Fruit fly (Drosophila melanogaster) whole organism, embryonic: ENCODE results near the gene Tmtc2.

ENCODE experiments used
- ATbp ChIP-seq: fragments of 200-800 bp; sonication (Bioruptor generic); optimal IDR thresholded peaks from 2 replicates; lab custom pipeline; 2017; ENCODE audit warnings: missing biosample characterization, mild to moderate bottlenecking, missing genetic modification characterization, missing genetic modification reagents
- CG10979 ChIP-seq: fragments of 200-800 bp; sonication (Bioruptor generic); optimal IDR thresholded peaks from 2 replicates; lab custom pipeline; 2018; ENCODE audit warnings: missing biosample characterization, mild to moderate bottlenecking, missing genetic modification characterization, moderate library complexity
- CG13624 ChIP-seq: fragments of 200-800 bp; sonication (Bioruptor generic); optimal IDR thresholded peaks from 2 replicates; lab custom pipeline; 2016; ENCODE audit warnings: missing biosample characterization, missing genetic modification characterization
- CG14860 ChIP-seq: fragments of 200-800 bp; sonication (Bioruptor generic); IDR thresholded peaks from 3 replicates; pipeline ENCODE4 v1.3.6; 2022; ENCODE audit warnings: missing biosample characterization, missing genetic modification characterization; ENCODE audit not compliant: partially characterized antibody
- CG14965 ChIP-seq: fragments of 200-800 bp; sonication (Bioruptor generic); optimal IDR thresholded peaks from 2 replicates; lab custom pipeline; 2016; ENCODE audit warnings: missing biosample characterization, missing genetic modification characterization, borderline replicate concordance
- CG15269 ChIP-seq: fragments of 200-800 bp; sonication (Bioruptor generic); optimal IDR thresholded peaks from 2 replicates; lab custom pipeline; 2018; ENCODE audit warnings: missing biosample characterization, mild to moderate bottlenecking, missing genetic modification characterization, moderate library complexity
- CG15601 ChIP-seq: fragments of 200-800 bp; sonication (Bioruptor generic); optimal IDR thresholded peaks from 3 replicates; lab custom pipeline; 2019; ENCODE audit warnings: missing biosample characterization, mild to moderate bottlenecking, missing genetic modification characterization, moderate library complexity
- CG15696 ChIP-seq: fragments of 200-800 bp; sonication (Bioruptor generic); optimal IDR thresholded peaks from 2 replicates; lab custom pipeline; 2019; ENCODE audit warnings: missing biosample characterization, mild to moderate bottlenecking, missing genetic modification characterization, moderate library complexity
- CG1647 ChIP-seq: fragments of 200-800 bp; sonication (Bioruptor generic); optimal IDR thresholded peaks from 3 replicates; lab custom pipeline; 2016; ENCODE audit warnings: missing biosample characterization, missing genetic modification characterization
- CG16813 ChIP-seq: fragments of 200-800 bp; sonication (Bioruptor generic); IDR thresholded peaks from 3 replicates; pipeline ENCODE4 v1.3.6; 2022; ENCODE audit warnings: missing biosample characterization, missing genetic modification characterization; ENCODE audit not compliant: partially characterized antibody
- CG17385 ChIP-seq: fragments of 200-800 bp; sonication (Bioruptor generic); optimal IDR thresholded peaks from 3 replicates; lab custom pipeline; 2018; ENCODE audit warnings: missing biosample characterization, mild to moderate bottlenecking, missing genetic modification characterization
- CG2199 ChIP-seq: fragments of 200-800 bp; sonication (Bioruptor generic); IDR thresholded peaks from 3 replicates; pipeline ENCODE4 v1.3.6; 2022; ENCODE audit warnings: missing biosample characterization, missing genetic modification characterization
- CG2889 ChIP-seq: fragments of 200-800 bp; sonication (Bioruptor generic); IDR thresholded peaks from 3 replicates; pipeline ENCODE4 v1.3.6; 2022; ENCODE audit warnings: missing biosample characterization, missing genetic modification characterization
- CG31365 ChIP-seq: fragments of 200-800 bp; sonication (Bioruptor generic); optimal IDR thresholded peaks from 2 replicates; lab custom pipeline; 2018; ENCODE audit warnings: missing biosample characterization, mild to moderate bottlenecking, missing genetic modification characterization
- CG3281 ChIP-seq: fragments of 200-800 bp; sonication (Bioruptor generic); optimal IDR thresholded peaks from 3 replicates; lab custom pipeline; 2017; ENCODE audit warnings: missing biosample characterization, mild to moderate bottlenecking, missing genetic modification characterization
- CG34224 ChIP-seq: fragments of 200-800 bp; sonication (Bioruptor generic); IDR thresholded peaks from 3 replicates; pipeline ENCODE4 v1.3.6; 2022; ENCODE audit warnings: missing biosample characterization, missing genetic modification characterization; ENCODE audit not compliant: partially characterized antibody
- CG4617 ChIP-seq: fragments of 200-800 bp; sonication (Bioruptor generic); optimal IDR thresholded peaks from 3 replicates; lab custom pipeline; 2016; ENCODE audit warnings: missing biosample characterization, missing genetic modification characterization, borderline replicate concordance
- CG6791 ChIP-seq: fragments of 200-800 bp; sonication (Bioruptor generic); IDR thresholded peaks from 3 replicates; pipeline ENCODE4 v1.3.6; 2022; ENCODE audit warnings: missing biosample characterization, missing genetic modification characterization; ENCODE audit not compliant: partially characterized antibody
- CG7839 ChIP-seq: fragments of 200-800 bp; sonication (Bioruptor generic); optimal IDR thresholded peaks from 3 replicates; lab custom pipeline; 2018; ENCODE audit warnings: missing biosample characterization, mild to moderate bottlenecking, missing genetic modification characterization, moderate library complexity
- CG7963 ChIP-seq: fragments of 200-800 bp; sonication (Bioruptor generic); IDR thresholded peaks from 3 replicates; pipeline ENCODE4 v1.3.6; 2022; ENCODE audit warnings: missing biosample characterization, missing genetic modification characterization; ENCODE audit not compliant: partially characterized antibody
- CG8359 ChIP-seq: fragments of 200-800 bp; sonication (Bioruptor generic); optimal IDR thresholded peaks from 2 replicates; lab custom pipeline; 2017; ENCODE audit warnings: missing biosample characterization, mild to moderate bottlenecking, missing genetic modification characterization, borderline replicate concordance
- CG9797 ChIP-seq: fragments of 200-800 bp; sonication (Bioruptor generic); optimal IDR thresholded peaks from 3 replicates; lab custom pipeline; 2018; ENCODE audit warnings: missing biosample characterization, mild to moderate bottlenecking, missing genetic modification characterization
- Camta ChIP-seq: fragments of 200-800 bp; sonication (Bioruptor generic); optimal IDR thresholded peaks from 2 replicates; lab custom pipeline; 2016; ENCODE audit warnings: missing biosample characterization, missing genetic modification characterization
- Hand ChIP-seq: fragments of 200-800 bp; sonication (Bioruptor generic); optimal IDR thresholded peaks from 2 replicates; lab custom pipeline; 2017; ENCODE audit warnings: mild to moderate bottlenecking, missing biosample characterization, missing genetic modification reagents, missing genetic modification characterization
- Hmx ChIP-seq: fragments of 200-800 bp; sonication (Bioruptor generic); optimal IDR thresholded peaks from 2 replicates; lab custom pipeline; 2016; ENCODE audit warnings: missing biosample characterization, missing genetic modification characterization
- Hr78 ChIP-seq, 2 experiments: fragments of 200-800 bp in 1 of 2; fragments of >200 bp in 1 of 2; sonication (Bioruptor generic) in 1 of 2; optimal IDR thresholded peaks; 2 replicates each; lab custom pipeline; 2017 to 2019; ENCODE audit warnings: missing biosample characterization in 2 of 2, missing genetic modification characterization in 2 of 2, mild to moderate bottlenecking in 1 of 2, moderate library complexity in 1 of 2
- Lim3 ChIP-seq: fragments of 200-800 bp; sonication (Bioruptor generic); IDR thresholded peaks from 2 replicates; pipeline ENCODE4 v1.3.6; 2022; ENCODE audit warnings: missing biosample characterization, missing genetic modification characterization
- Max ChIP-seq: fragments of 200-800 bp; sonication (Bioruptor generic); optimal IDR thresholded peaks from 2 replicates; lab custom pipeline; 2016; ENCODE audit warnings: missing biosample characterization, mild to moderate bottlenecking, missing genetic modification characterization
- Myb ChIP-seq: fragments of 200-800 bp; sonication (Bioruptor generic); optimal IDR thresholded peaks from 2 replicates; lab custom pipeline; 2016; ENCODE audit warnings: missing biosample characterization, missing genetic modification characterization
- Oli ChIP-seq: fragments of 200-800 bp; sonication (Bioruptor generic); optimal IDR thresholded peaks from 2 replicates; lab custom pipeline; 2018; ENCODE audit warnings: missing biosample characterization, mild to moderate bottlenecking, missing genetic modification characterization, moderate library complexity
- Sox102F ChIP-seq: fragments of 200-800 bp; sonication (Bioruptor generic); optimal IDR thresholded peaks from 2 replicates; lab custom pipeline; 2018; ENCODE audit warnings: missing biosample characterization, mild to moderate bottlenecking, missing genetic modification characterization, moderate library complexity
- TFAM ChIP-seq: fragments of 200-800 bp; sonication (Bioruptor generic); optimal IDR thresholded peaks from 2 replicates; lab custom pipeline; 2017; ENCODE audit warnings: missing biosample characterization, missing genetic modification characterization, inconsistent platforms
- bigmax ChIP-seq: fragments of 200-800 bp; sonication (Bioruptor generic); optimal IDR thresholded peaks from 2 replicates; lab custom pipeline; 2018; ENCODE audit warnings: missing biosample characterization, mild to moderate bottlenecking, missing genetic modification characterization
- br ChIP-seq: fragments of >200 bp; optimal IDR thresholded peaks from 2 replicates; lab custom pipeline; 2017
- btn ChIP-seq: fragments of 200-800 bp; sonication (Bioruptor generic); optimal IDR thresholded peaks from 2 replicates; lab custom pipeline; 2016; ENCODE audit warnings: missing biosample characterization, missing genetic modification characterization
- croc ChIP-seq: fragments of 200-800 bp; sonication (Bioruptor generic); conservative IDR thresholded peaks from 3 replicates; pipeline ENCODE4 v1.3.6; 2022; ENCODE audit warnings: missing biosample characterization, missing genetic modification characterization
- dati ChIP-seq: fragments of 200-800 bp; sonication (Bioruptor generic); IDR thresholded peaks from 2 replicates; pipeline ENCODE4 v1.3.6; 2022; ENCODE audit warnings: missing biosample characterization, missing genetic modification characterization
- dmrt99B ChIP-seq: fragments of 200-800 bp; sonication (Bioruptor generic); optimal IDR thresholded peaks from 2 replicates; lab custom pipeline; 2018; ENCODE audit warnings: missing biosample characterization, mild to moderate bottlenecking, missing genetic modification characterization, moderate library complexity
- emc ChIP-seq: fragments of 200-800 bp; sonication (Bioruptor generic); optimal IDR thresholded peaks from 2 replicates; lab custom pipeline; 2016; ENCODE audit warnings: missing biosample characterization, missing genetic modification characterization
- fd96Cb ChIP-seq: fragments of 200-800 bp; sonication (Bioruptor generic); optimal IDR thresholded peaks from 2 replicates; lab custom pipeline; 2018; ENCODE audit warnings: missing biosample characterization, mild to moderate bottlenecking, missing genetic modification characterization, moderate library complexity
- gfzf ChIP-seq: fragments of 200-800 bp; sonication (Bioruptor generic); optimal IDR thresholded peaks from 2 replicates; lab custom pipeline; 2016; ENCODE audit warnings: missing biosample characterization, mild to moderate bottlenecking, missing genetic modification characterization, moderate library complexity
- gt ChIP-seq: fragments of 200-800 bp; sonication (Bioruptor generic); IDR thresholded peaks from 2 replicates; pipeline ENCODE4 v1.3.6; 2022; ENCODE audit warnings: missing biosample characterization, missing genetic modification characterization
- luna ChIP-seq: fragments of 200-800 bp; sonication (Bioruptor generic); optimal IDR thresholded peaks from 2 replicates; lab custom pipeline; 2016; ENCODE audit warnings: missing biosample characterization, missing genetic modification characterization
- mirr ChIP-seq: fragments of 200-800 bp; sonication (Bioruptor generic); optimal IDR thresholded peaks from 3 replicates; lab custom pipeline; 2018; ENCODE audit warnings: missing biosample characterization, mild to moderate bottlenecking, missing genetic modification characterization
- schlank ChIP-seq: fragments of 200-800 bp; sonication (Bioruptor generic); optimal IDR thresholded peaks from 2 replicates; lab custom pipeline; 2018; ENCODE audit warnings: missing biosample characterization, mild to moderate bottlenecking, missing genetic modification characterization
- sens ChIP-seq: fragments of 200-800 bp; sonication (Bioruptor generic); peaks from one replicate; lab custom pipeline; 2016; ENCODE audit warnings: missing biosample characterization, missing genetic modification characterization
- sisA ChIP-seq: fragments of 200-800 bp; sonication (Bioruptor generic); IDR thresholded peaks from 2 replicates; pipeline ENCODE4 v1.3.6; 2022; ENCODE audit warnings: missing biosample characterization, missing genetic modification characterization
- so ChIP-seq: fragments of 200-800 bp; sonication (Bioruptor generic); IDR thresholded peaks from 3 replicates; pipeline ENCODE4 v1.3.6; 2022; ENCODE audit warnings: missing biosample characterization, missing genetic modification characterization
- sr ChIP-seq: fragments of 200-800 bp; sonication (Bioruptor generic); IDR thresholded peaks from 3 replicates; pipeline ENCODE4 v1.3.6; 2022; ENCODE audit warnings: missing biosample characterization, missing genetic modification characterization
- zen2 ChIP-seq: fragments of 200-800 bp; sonication (Bioruptor generic); IDR thresholded peaks from 3 replicates; pipeline ENCODE4 v1.3.6; 2022; ENCODE audit warnings: missing biosample characterization, missing genetic modification characterization; ENCODE audit not compliant: partially characterized antibody
- zfh2 ChIP-seq: fragments of 200-800 bp; sonication (Bioruptor generic); optimal IDR thresholded peaks from 2 replicates; lab custom pipeline; 2016; ENCODE audit warnings: missing biosample characterization, missing genetic modification characterization

Tmtc2 gene

DNA sequence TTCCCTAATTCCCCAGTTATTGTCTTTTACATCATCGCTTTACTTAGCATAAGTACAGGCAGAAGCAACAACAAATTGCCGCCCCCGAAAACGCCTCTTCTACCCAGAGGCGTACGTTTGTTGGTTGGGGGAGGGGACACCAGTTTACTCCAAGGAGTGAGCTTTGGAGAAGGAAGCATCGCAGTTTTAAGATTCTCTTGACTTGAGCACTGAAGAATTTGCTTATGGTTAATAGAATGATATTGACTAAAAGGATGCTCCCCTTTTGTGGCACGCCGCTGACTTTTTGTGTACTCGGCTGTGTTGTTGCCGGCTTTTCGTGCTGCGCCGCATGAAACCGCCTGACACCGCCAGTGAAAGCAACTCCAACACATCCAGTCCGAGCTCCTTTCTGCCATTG is 14.3 kb downstream of the Tmtc2 start (continued):
- TF ChIP-seq CG8359 (no peak), Max (GFP tag; lab: Kevin White, UChicago) (no peak), Hand (GFP tag; lab: Kevin White, UChicago) (peak; percentile 32), Oli (tag; lab: Kevin White, UChicago) (peak; percentile 21), dmrt99B (tag; lab: Kevin White, UChicago) (peak; percentile 41), Hmx (GFP tag; lab: Kevin White, UChicago) (no peak), bigmax (GFP tag; lab: Kevin White, UChicago) (no peak), sisA (GFP tag; lab: Robert Waterston, UW) (peak; percentile 42; the same call in 1 of the 2 replicates), CG4617 (GFP tag; lab: Kevin White, UChicago) (no peak), fd96Cb (tag; lab: Kevin White, UChicago) (no peak), CG2889 (GFP tag; lab: Robert Waterston, UW) (no peak), so (GFP tag; lab: Robert Waterston, UW) (no peak), dati (no peak), Sox102F (GFP tag; lab: Kevin White, UChicago) (peak; percentile 46), CG16813 (GFP tag; lab: Robert Waterston, UW) (no peak), CG6791 (no peak), zfh2 (peak; percentile 47), CG14965 (GFP tag; lab: Kevin White, UChicago) (no peak), CG15269 (peak; percentile 53), Camta (no peak), CG9797 (GFP tag; lab: Kevin White, UChicago) (no peak), zen2 (GFP tag; lab: Robert Waterston, UW) (no peak), sr (GFP tag; lab: Robert Waterston, UW) (no peak), CG15601 (no peak), mirr (peak; percentile 2), CG34224 (GFP tag; lab: Robert Waterston, UW) (no peak), CG10979 (tag; lab: Kevin White, UChicago) (no peak), br (lab: Kevin White, UChicago) (no peak), CG3281 (GFP tag; lab: Kevin White, UChicago) (peak; percentile 33), CG31365 (tag; lab: Kevin White, UChicago) (no peak), Hr78 (GFP tag; optimal IDR thresholded peaks at IDR 0.05; lab: Kevin White, UChicago) (no peak), Lim3 (GFP tag; lab: Robert Waterston, UW) (no peak), emc (GFP tag; lab: Kevin White, UChicago) (no peak), TFAM (GFP tag; lab: Kevin White, UChicago) (no peak), CG2199 (GFP tag; lab: Robert Waterston, UW) (no peak), gfzf (GFP tag; lab: Kevin White, UChicago) (no peak), schlank (tag; lab: Kevin White, UChicago) (peak; percentile 13), CG17385 (GFP tag; lab: Kevin White, UChicago) (peak; percentile 11), CG15696 (tag; lab: Kevin White, UChicago) (no peak), Myb (no peak), CG7839 (peak; percentile 57), CG7963 (GFP tag; lab: Robert Waterston, UW) (no peak), sens (GFP tag; lab: Kevin White, UChicago) (no peak), btn (GFP tag; lab: Kevin White, UChicago) (no peak), croc (GFP tag; lab: Robert Waterston, UW) (no peak), luna (no peak), gt (GFP tag; lab: Robert Waterston, UW) (no peak), CG13624 (GFP tag; lab: Kevin White, UChicago) (no peak), CG1647 (no peak), CG14860 (no peak), ATbp (GFP tag; lab: Kevin White, UChicago) (no peak)
